Fruit fly (Drosophila melanogaster): ENCODE measurements around the gene H.

DNA sequence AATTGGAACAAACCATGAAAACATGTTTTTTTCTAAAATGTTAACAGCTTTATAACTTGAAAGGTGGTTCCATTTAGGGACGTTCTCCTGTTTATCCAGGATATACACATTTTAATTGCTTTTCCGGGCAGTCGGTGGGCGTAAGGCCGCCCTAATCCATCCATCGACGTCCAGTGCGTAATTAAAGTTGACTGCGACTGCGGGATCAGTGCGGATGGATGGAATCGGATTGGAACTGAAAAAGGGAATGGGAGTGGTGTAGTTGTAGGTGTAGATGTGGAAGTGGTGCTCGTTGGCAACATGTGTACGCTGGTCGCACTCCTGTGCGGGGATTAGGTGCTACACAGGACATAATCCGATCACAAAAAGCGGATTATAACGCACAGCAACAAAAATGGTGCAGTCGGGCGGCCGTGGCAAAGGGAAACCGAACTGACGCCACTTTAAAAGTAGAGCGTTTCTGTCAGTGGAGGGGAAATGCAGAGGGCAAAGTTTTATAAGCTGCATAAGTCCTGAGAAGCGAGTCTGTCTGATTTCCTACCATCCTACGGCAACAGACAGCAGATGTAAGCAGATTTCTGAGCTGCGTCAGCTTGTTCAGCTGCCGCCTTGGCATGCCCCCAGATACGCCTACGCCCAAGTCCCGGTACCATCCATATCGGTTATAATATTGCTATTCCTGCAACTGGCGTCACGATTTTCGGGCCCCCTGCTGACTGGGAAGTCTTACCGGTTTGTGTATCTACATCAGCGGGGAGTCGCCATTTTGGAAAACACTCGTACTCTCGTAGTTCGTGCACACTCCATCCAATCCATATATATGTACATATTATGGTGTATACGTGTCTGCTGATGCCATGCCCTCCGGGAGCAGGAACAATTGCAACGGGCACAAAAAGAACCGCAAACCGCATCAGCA, 24.1 kb upstream of the H start:
- TF ChIP-seq CTCF (optimal IDR thresholded peaks at IDR 0.05) (no peak), CG8478 (optimal IDR thresholded peaks at IDR 0.05) (no peak)

All from S2 (cell line).